Worm (Caenorhabditis elegans): Measurements from ENCODE around the gene rps-8.

The rps-8 gene

ce11 chrIV:7319931-7320435 lies 6.3 kb upstream of the rps-8 start (continued):
- peak; percentile 9 for TF ChIP-seq nhr-6 (tag; optimal IDR thresholded peaks at IDR 0.05)
- no peak for TF ChIP-seq egl-27 (tag; optimal IDR thresholded peaks at IDR 0.05)
- peak; percentile 66 for TF ChIP-seq gei-8 (GFP tag; optimal IDR thresholded peaks at IDR 0.05)
- TF ChIP-seq pqm-1 (tag; optimal IDR thresholded peaks at IDR 0.05), result no peak
- TF ChIP-seq nhr-28 (tag; optimal IDR thresholded peaks at IDR 0.05), result peak; percentile 88
- TF ChIP-seq mxl-2 (GFP tag; conservative IDR thresholded peaks at IDR 0.05), result no peak
- TF ChIP-seq hlh-30 (tag; optimal IDR thresholded peaks at IDR 0.05; ENCODE audit: insufficient read depth), result peak; percentile 94
- TF ChIP-seq dmd-9 (GFP tag; IDR thresholded peaks at IDR 0.05), result 0 out of 2 replicates have a peak, but pooled peaks have one; percentile 6
- peak; percentile 77 for TF ChIP-seq T26A8.4 (GFP tag; IDR thresholded peaks at IDR 0.05)
- no peak for TF ChIP-seq ceh-32 (tag; optimal IDR thresholded peaks at IDR 0.05; ENCODE audit: poor library complexity)
- TF ChIP-seq skn-1 (tag; optimal IDR thresholded peaks at IDR 0.05), result no peak
- no peak for TF ChIP-seq zfp-3 (GFP tag; conservative IDR thresholded peaks at IDR 0.05)
- TF ChIP-seq jun-1 (tag; optimal IDR thresholded peaks at IDR 0.05), result no peak
- TF ChIP-seq attf-4 (tag; optimal IDR thresholded peaks at IDR 0.05), result no peak
- no peak for TF ChIP-seq ZK546.5 (tag; optimal IDR thresholded peaks at IDR 0.05)
- no peak for TF ChIP-seq Y5F2A.4 (GFP tag; optimal IDR thresholded peaks at IDR 0.05)
- TF ChIP-seq lin-13 (GFP tag; optimal IDR thresholded peaks at IDR 0.05), result peak; percentile 41
- TF ChIP-seq nhr-48 (tag; optimal IDR thresholded peaks at IDR 0.05), result peak; percentile 87
- no peak for TF ChIP-seq madf-5 (GFP tag; IDR thresholded peaks at IDR 0.05)
- peak; percentile 55 for TF ChIP-seq T20F7.1 (GFP tag; optimal IDR thresholded peaks at IDR 0.05)
- TF ChIP-seq nhr-102 (tag; optimal IDR thresholded peaks at IDR 0.05), result peak; percentile 24
- peak; percentile 53 for TF ChIP-seq zfp-2 (tag; optimal IDR thresholded peaks at IDR 0.05)
- no peak for TF ChIP-seq snpc-1.2 (GFP tag; IDR thresholded peaks at IDR 0.05)
- TF ChIP-seq F26F4.8 (GFP tag; conservative IDR thresholded peaks at IDR 0.05), result no peak
- no peak for TF ChIP-seq D1046.2 (GFP tag; IDR thresholded peaks at IDR 0.05)
- peak; percentile 92 to 96 for TF ChIP-seq mdl-1 (tag; optimal IDR thresholded peaks at IDR 0.05)
- peak; percentile 44 for TF ChIP-seq mes-2 (tag; optimal IDR thresholded peaks at IDR 0.05; ENCODE audit: poor library complexity, severe bottlenecking)
- TF ChIP-seq hif-1 (tag; optimal IDR thresholded peaks at IDR 0.05), result peak in 1 of 2 experiments; percentile 74
- TF ChIP-seq spr-3 (GFP tag; optimal IDR thresholded peaks at IDR 0.05), result no peak
- no peak for TF ChIP-seq zip-2 (tag; optimal IDR thresholded peaks at IDR 0.05)
- peak; percentile 12 for TF ChIP-seq ztf-7 (tag; optimal IDR thresholded peaks at IDR 0.05)
- no peak for TF ChIP-seq lin-38 (GFP tag; IDR thresholded peaks at IDR 0.05)
- no peak for TF ChIP-seq Y75B8A.6 (GFP tag; IDR thresholded peaks at IDR 0.05)
- TF ChIP-seq dmd-8 (GFP tag; IDR thresholded peaks at IDR 0.05), result no peak
- peak; percentile 40 to 74 for TF ChIP-seq lsy-2 (tag; optimal IDR thresholded peaks at IDR 0.05)
- peak; percentile 89 for TF ChIP-seq ctbp-1 (GFP tag; IDR thresholded peaks at IDR 0.05)
- peak; percentile 10 to 97 for TF ChIP-seq daf-16 (GFP tag; optimal IDR thresholded peaks at IDR 0.05)
- peak; percentile 74 for TF ChIP-seq daf-16 (tag; optimal IDR thresholded peaks at IDR 0.05)
- no peak for TF ChIP-seq php-3 (GFP tag; IDR thresholded peaks at IDR 0.05)
- TF ChIP-seq set-16 (GFP tag; IDR thresholded peaks at IDR 0.05), result peak; percentile 82
- no peak for TF ChIP-seq snpc-4 (tag; optimal IDR thresholded peaks at IDR 0.05)
- TF ChIP-seq daf-8 (GFP tag; IDR thresholded peaks at IDR 0.05), result no peak
- TF ChIP-seq nhr-77 (tag; optimal IDR thresholded peaks at IDR 0.05), result peak; percentile 36
- peak; percentile 97 for TF ChIP-seq hlh-11 (tag; optimal IDR thresholded peaks at IDR 0.05)
- TF ChIP-seq dpl-1 (GFP tag; optimal IDR thresholded peaks at IDR 0.05), result peak; percentile 52
- TF ChIP-seq sdz-12 (GFP tag; optimal IDR thresholded peaks at IDR 0.05), result no peak
- TF ChIP-seq unc-62 (GFP tag; optimal IDR thresholded peaks at IDR 0.05 in 1 of 2), result peak in 1 of 2 experiments; percentile 91
- TF ChIP-seq unc-62 (tag; optimal IDR thresholded peaks at IDR 0.05), result no peak
- no peak for TF ChIP-seq unc-130 (GFP tag; optimal IDR thresholded peaks at IDR 0.05)
- TF ChIP-seq mdt-29 (GFP tag; IDR thresholded peaks at IDR 0.05), result no peak
- TF ChIP-seq nhr-10 (tag; optimal IDR thresholded peaks at IDR 0.05), result no peak
- no peak for TF ChIP-seq nhr-111 (GFP tag; optimal IDR thresholded peaks at IDR 0.05)

All from whole organism, L4 larva.